Worm (Caenorhabditis elegans): ENCODE measurements around the gene let-70.

ce11 chrIV:11126028-11126427 is 44.0 kb upstream of the let-70 start:
- TF ChIP-seq hmg-4 (GFP tag; optimal IDR thresholded peaks at IDR 0.05), result no peak
- TF ChIP-seq B0310.2 (tag; optimal IDR thresholded peaks at IDR 0.05), result no peak
- no peak for TF ChIP-seq pes-1 (GFP tag; IDR thresholded peaks at IDR 0.05)
- no peak for TF ChIP-seq scrt-1 (GFP tag; IDR thresholded peaks at IDR 0.05)
- TF ChIP-seq tra-4 (tag; optimal IDR thresholded peaks at IDR 0.05), result no peak
- TF ChIP-seq ets-7 (tag; optimal IDR thresholded peaks at IDR 0.05), result no peak
- TF ChIP-seq ama-1 (optimal IDR thresholded peaks at IDR 0.05), result no peak
- TF ChIP-seq flt-1 (GFP tag; IDR thresholded peaks at IDR 0.05), result no peak
- TF ChIP-seq aly-1 (tag; optimal IDR thresholded peaks at IDR 0.05), result no peak
